Fruit fly (Drosophila melanogaster): Measurements from ENCODE around the gene slmb.
A peak's percentile ranks its signal among the peaks of the same experiment; 100 is the strongest.

Gene slmb

DNA sequence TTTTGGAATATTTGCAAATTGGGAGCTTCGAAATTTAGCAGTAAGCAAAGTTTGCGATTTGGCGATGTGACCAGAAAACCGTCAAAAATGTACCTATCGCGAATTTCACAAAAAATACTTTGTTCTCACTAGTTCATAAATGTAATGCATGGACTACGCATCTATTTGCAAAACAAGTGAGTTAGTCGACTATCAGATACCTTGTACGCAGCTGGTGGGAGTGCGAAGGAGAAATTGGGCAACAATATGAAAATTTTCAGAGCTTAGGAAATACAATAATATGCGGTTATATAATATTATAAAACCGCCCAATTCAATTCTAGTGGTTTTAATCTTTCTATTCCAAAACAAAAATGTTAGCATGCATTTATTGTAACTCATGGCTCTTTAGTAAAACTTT lies 8.5 kb downstream of the slmb start, which contains the start of gene Bdbt:
Gene Bdbt, minus strand, starts transcription at position 73 of the 400 bp plus-strand sequence.
- no peak for TF ChIP-seq Sin3A (optimal IDR thresholded peaks at IDR 0.05)
- no peak for TF ChIP-seq psq (optimal IDR thresholded peaks at IDR 0.05)
- TF ChIP-seq ttk (optimal IDR thresholded peaks at IDR 0.05), result no peak

DNA sequence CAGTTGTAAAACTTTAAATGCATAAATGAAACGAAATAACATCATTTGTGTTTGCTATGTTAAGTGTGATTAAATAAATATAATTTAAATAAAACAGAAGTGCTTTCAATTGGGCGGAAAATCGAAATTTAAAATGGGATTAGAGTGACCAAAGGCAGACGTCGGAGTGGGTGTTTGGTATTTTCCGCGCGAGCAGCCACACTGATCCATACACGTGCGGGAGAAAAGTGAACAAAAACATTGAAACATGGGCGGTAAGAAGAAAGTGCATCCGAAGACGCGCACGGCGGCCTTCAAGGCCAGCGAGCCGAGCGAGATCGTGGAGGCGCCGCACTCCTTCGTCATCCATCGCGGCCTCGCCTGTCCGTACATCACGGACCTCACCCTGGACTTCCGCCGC lies 11.2 kb downstream of the slmb start, which contains the start of gene ppan:
Gene ppan, plus strand, starts transcription at position 198 of the 400 bp plus-strand sequence.
- TF ChIP-seq Myc (optimal IDR thresholded peaks at IDR 0.05), result no peak
- no peak for TF ChIP-seq ttk (optimal IDR thresholded peaks at IDR 0.05)
- TF ChIP-seq psq (optimal IDR thresholded peaks at IDR 0.05), result no peak
- no peak for TF ChIP-seq Sin3A (optimal IDR thresholded peaks at IDR 0.05)
- no peak for TF ChIP-seq insv (optimal IDR thresholded peaks at IDR 0.05)
- TF ChIP-seq h (optimal IDR thresholded peaks at IDR 0.05), result no peak

DNA sequence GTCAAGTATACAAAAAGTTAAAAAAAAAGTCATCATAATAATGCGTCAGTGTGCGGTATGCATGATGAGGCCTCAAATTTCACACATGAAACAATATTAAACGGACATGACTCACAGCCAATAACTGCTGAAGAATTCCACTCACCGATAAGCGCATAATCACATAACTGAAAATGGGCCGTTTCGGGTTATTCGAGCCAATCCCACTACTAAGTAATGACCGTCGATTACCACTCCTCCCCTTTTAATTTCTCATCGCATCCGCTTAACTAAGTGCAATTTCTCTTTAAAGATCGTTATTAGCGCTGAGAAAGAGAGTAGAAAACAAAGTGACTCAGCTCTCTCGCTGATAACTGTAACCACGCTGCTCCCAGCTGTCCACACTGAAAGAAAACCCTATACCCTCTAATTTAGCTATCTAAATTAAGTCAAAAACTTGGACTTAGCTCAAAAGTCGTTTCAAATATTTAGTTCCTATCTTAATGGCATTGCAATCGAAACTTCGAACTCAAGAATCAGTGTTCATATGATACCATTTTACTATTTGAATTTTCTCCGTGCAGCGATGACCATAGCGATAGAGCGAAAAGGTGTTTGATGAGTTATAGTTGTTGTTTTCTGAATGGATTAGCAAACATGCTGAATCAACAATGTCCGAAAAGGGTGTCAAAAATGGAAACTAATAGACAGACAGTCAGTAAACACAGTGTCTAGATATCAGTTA lies 14.4 kb downstream of the slmb start:
- TF ChIP-seq ttk (optimal IDR thresholded peaks at IDR 0.05) (no peak), psq (optimal IDR thresholded peaks at IDR 0.05) (no peak), h (optimal IDR thresholded peaks at IDR 0.05) (no peak), Myc (optimal IDR thresholded peaks at IDR 0.05) (no peak), insv (optimal IDR thresholded peaks at IDR 0.05) (no peak)

DNA sequence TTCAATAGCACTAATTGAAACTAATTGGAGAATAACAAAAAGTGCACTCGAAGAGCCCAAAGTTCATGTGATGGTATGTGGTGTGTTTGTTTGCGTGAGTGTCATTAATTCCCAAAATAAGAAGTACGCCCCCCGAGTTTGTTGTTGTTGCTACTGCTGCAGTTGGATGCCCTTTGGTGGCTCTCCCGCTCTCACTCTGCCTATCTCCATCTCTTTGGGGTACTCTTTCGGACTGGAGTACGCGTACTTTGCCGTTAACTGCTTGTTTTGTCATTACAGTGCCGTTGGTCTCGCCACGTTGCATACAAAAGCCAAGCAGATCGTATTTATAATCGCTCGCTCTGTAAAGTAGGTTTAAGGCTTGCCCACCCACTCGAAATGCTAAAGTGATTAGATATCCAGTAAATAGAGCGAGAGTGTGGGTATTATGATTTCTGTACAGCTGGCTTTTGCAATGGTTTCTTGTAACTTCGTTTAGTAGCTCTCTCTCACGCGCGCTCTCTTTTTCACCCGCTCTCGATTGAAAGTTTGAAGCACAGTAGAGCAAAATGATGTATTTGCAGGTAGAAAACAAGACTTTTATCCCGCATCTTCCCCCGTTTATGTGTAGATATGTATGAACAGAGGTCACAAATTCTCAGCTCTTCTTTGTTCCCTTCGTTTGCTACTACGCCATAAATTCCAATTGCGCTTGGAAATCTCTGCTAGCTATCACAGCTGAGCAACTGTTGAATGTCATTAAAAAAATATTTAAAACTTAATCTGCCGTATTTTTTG lies 15.1 kb downstream of the slmb start:
- TF ChIP-seq insv (optimal IDR thresholded peaks at IDR 0.05) (no peak), ttk (optimal IDR thresholded peaks at IDR 0.05) (no peak), h (optimal IDR thresholded peaks at IDR 0.05) (no peak), psq (optimal IDR thresholded peaks at IDR 0.05) (no peak), Myc (optimal IDR thresholded peaks at IDR 0.05) (no peak), Sin3A (optimal IDR thresholded peaks at IDR 0.05) (no peak)

DNA sequence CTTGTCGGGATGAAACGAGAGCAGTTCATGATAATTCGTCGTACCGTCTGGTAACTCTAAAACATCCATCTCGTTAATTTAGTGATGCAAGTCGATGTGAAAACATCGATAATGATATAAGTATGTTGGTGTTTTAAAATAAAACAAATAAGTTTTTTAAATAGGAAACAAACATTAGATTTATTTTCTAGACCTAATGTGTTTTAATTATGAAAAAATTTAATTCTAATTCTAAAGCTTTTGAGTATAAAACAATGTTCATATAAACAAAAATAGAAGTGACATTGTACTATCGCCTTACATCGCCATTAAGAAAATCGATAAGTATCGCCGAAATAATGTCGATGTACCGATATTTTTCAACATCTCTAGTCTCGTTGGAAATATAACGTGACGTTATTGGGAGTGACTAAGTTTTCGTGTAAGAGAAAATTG lies 16.2 kb downstream of the slmb start, which contains the start of gene Rab11:
Gene Rab11, plus strand, starts transcription at position 363 of the 435 bp plus-strand sequence.
- TF ChIP-seq ttk (optimal IDR thresholded peaks at IDR 0.05) (no peak), psq (optimal IDR thresholded peaks at IDR 0.05) (no peak), Myc (optimal IDR thresholded peaks at IDR 0.05) (no peak), Sin3A (optimal IDR thresholded peaks at IDR 0.05) (no peak), insv (optimal IDR thresholded peaks at IDR 0.05) (no peak), h (optimal IDR thresholded peaks at IDR 0.05) (no peak)

DNA sequence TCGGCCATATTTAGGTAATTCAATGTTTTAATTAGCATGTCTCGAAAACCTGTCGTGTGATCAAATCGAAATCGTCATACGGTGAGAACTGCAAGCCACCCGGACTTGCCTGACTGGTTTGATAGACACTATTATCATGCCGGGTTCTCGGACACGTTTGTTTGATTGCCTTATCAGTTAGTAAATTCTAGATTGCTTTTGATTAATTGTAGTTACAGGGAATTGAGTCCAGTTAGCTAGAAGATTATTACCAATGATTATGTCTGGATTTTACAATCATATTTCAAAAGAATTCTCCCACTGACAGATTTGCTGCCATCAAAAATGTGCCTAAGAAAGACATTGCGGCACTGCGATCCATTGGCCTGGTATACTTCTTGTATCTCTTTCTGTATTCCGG lies 17.6 kb downstream of the slmb start:
- TF ChIP-seq Sin3A (optimal IDR thresholded peaks at IDR 0.05) (no peak), ttk (optimal IDR thresholded peaks at IDR 0.05) (no peak), insv (optimal IDR thresholded peaks at IDR 0.05) (no peak), Myc (optimal IDR thresholded peaks at IDR 0.05) (no peak)

DNA sequence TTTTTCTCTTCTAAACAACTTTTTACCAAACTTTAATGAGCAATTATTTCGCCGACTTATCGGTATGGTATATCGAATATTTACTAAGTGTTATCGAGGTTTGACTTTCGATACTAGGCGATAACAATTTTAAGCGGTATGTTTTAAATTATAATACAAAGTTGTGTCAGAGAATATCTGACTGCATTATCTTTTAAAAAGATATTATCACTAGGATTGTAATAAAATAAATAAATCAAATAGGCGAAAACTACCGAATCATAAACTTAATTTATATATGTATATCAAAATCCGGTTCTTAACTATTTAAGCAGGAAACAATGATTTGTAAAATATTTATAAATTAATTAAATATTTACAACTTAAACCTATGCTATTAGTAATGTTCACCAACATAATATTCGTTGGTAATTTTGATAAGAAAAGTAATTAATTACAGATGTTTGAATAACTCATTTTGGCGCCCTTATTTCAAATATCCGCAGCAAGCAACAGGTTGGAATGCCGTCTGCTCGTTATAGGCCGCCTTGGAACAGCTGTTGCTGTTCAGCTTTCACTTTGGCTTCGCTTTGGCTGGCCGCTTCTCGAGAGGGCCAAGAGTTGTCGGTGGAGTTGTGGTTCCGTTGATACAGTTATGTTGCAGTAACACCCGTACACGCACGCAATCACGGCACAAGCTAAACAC lies 19.2 kb downstream of the slmb start, which contains the start of the genes Sec15 and rtet:
Gene Sec15, minus strand, starts transcription at position 66 of the 685 bp plus-strand sequence.
Gene rtet, plus strand, starts transcription at position 540 of the 685 bp plus-strand sequence.
- TF ChIP-seq insv (optimal IDR thresholded peaks at IDR 0.05) (no peak), Myc (optimal IDR thresholded peaks at IDR 0.05) (no peak), ttk (optimal IDR thresholded peaks at IDR 0.05) (no peak), h (optimal IDR thresholded peaks at IDR 0.05) (no peak), psq (optimal IDR thresholded peaks at IDR 0.05) (peak; percentile 74), Sin3A (optimal IDR thresholded peaks at IDR 0.05) (no peak)

DNA sequence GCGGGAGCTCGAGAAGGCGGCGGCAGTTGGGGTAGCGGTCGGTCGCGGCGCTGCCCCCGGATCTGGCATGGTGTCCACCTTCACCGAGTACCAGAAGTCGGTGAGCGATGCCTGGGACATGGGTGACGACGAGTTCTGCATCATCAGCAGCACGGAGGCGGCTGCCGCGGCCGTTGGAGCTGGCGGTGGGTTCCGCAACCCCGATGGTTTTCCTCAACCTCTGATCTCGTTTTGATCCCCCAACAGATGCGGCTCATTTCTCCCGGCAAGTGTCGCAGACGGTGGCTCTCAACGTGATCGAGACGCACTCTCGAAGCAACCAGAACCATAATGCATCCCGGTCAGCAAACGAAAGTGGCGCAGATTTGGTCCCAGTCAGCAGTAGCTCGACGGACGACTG lies 24.8 kb downstream of the slmb start:
- TF ChIP-seq insv (optimal IDR thresholded peaks at IDR 0.05) (no peak), Myc (optimal IDR thresholded peaks at IDR 0.05) (no peak), h (optimal IDR thresholded peaks at IDR 0.05) (no peak), ttk (optimal IDR thresholded peaks at IDR 0.05) (no peak), Sin3A (optimal IDR thresholded peaks at IDR 0.05) (no peak), psq (optimal IDR thresholded peaks at IDR 0.05) (no peak)

DNA sequence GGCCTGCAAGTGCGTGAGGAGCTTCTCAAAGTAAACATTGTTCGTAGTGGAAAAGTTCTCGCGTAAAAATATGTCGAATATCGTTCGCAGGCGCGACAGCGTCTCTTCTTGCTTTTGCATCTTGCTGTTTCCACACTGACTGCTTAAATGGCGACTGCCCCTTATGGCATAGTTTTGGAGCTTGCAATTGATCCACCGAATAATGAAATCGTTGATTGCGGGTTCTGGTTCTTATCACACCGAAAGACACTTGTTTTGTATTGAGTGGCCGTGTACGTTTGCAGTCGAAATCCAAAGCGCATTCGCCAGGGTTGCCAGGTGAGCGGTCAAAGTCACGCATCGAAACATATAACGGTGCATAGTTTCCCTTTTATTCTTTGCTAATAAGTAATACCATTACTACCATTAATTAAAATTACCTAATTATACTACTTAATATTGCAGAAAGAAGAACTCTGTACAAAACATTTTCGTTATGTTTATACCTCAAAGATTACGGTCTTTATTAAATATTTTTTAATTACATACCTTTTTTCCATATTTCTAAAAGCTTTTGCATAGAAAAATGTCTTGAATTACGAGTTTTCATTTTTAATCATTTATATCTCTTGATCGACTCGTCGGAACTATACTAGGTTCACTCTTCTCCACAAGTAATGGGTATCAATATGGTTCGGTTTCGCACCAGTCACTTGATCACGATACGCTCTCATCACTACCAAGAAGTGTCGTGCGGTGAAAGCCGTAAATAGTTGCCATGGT lies 25.7 kb downstream of the slmb start, which contains the start of the genes CG7044 and Tbc1d22:
Gene CG7044, minus strand, starts transcription at position 266 of the 762 bp plus-strand sequence.
Gene Tbc1d22, plus strand, starts transcription at position 747 of the 762 bp plus-strand sequence.
- TF ChIP-seq h (optimal IDR thresholded peaks at IDR 0.05) (no peak), psq (optimal IDR thresholded peaks at IDR 0.05) (no peak), Sin3A (optimal IDR thresholded peaks at IDR 0.05) (peak; percentile 87)

DNA sequence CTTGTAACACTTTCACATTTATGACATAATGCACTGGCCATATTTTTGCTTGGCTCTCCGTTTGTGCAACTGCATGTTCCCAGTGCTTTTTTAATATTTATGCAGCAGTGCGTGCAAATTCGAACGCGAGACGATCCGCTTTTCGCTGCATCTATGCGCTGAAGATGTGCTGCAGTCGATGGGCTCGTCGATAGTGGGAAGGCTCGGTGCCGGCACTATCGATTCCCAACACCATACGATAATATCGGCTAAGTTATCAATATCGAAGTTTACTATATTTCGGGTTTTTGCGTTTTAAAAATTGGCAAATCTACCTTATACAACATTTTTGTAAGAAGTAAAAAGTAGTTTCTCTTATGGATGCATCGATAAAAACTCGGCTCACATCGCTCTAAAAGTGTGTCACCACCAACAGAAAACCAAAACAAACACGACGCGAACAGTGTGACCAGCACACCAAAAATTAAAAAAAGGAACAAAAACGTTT lies 29.6 kb downstream of the slmb start, which contains the start of gene RhoGAP93B:
Gene RhoGAP93B, minus strand, starts transcription at position 197 of the 487 bp plus-strand sequence.
- no peak for TF ChIP-seq Sin3A (optimal IDR thresholded peaks at IDR 0.05)
- TF ChIP-seq psq (optimal IDR thresholded peaks at IDR 0.05), result no peak
- TF ChIP-seq insv (optimal IDR thresholded peaks at IDR 0.05), result no peak
- no peak for TF ChIP-seq ttk (optimal IDR thresholded peaks at IDR 0.05)
- no peak for TF ChIP-seq Myc (optimal IDR thresholded peaks at IDR 0.05)
- TF ChIP-seq h (optimal IDR thresholded peaks at IDR 0.05), result no peak

DNA sequence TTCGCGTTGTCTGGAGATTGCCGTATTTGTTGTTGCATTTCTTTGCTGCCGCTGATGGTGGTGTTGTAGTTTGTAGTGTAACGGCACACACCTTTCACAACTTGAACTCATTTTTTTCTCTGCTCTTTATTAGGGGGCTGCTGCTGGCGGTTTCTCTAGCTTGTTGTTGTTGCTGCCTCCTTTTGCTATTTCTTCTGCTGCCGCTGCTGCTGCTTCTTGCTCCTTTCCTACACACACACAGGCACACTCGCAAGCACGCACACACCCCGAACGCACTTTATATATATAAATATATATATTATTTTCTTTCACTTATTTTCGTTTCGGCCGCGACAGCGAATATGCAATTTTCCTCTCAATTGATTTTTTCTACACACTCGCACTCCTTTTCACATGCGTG lies 30.1 kb downstream of the slmb start:
- TF ChIP-seq h (optimal IDR thresholded peaks at IDR 0.05) (no peak), psq (optimal IDR thresholded peaks at IDR 0.05) (no peak), ttk (optimal IDR thresholded peaks at IDR 0.05) (no peak), Sin3A (optimal IDR thresholded peaks at IDR 0.05) (no peak), Myc (optimal IDR thresholded peaks at IDR 0.05) (no peak), insv (optimal IDR thresholded peaks at IDR 0.05) (no peak)

All from Kc167 (cell line).